Worm (Caenorhabditis elegans): ENCODE data around the gene lsm-5.

Gene lsm-5

DNA sequence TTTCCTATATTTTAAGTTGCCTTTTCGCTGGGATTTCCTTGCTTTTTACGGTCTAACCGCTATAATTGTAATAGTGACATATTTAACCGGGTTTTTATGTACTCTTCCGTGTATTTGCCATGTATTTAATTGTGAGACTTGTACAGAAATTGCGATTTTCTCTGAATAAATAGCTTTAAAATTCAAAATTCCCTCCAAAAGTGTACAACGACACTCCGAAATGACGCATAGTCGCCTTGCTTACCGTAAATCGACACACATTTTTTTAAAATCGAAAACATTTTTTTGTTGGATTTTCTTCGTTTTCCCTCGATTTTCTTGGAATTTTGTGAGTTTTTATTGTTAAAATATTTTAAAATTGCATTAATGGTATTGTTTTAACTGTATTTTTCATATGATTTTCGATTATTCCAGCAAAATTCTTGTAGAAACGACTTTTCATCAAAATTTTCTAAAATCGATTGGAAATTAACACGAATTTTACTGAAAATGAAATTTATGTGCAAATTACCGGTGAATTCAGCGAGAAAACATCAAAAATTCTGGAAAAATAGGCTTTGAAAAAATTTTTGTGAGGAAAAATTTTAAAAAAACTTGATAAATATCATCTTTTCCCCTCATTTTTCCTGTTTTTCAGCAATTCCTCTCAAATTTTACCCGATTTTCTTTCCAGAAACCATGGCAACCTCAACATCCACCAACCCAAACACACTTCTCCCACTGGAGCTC, at the start of gene lsm-5:
Gene lsm-5, plus strand, starts transcription at position 679 of the 729 bp plus-strand sequence.
- TF ChIP-seq skn-1 (tag; optimal IDR thresholded peaks at IDR 0.05) = no peak
- no peak for TF ChIP-seq zag-1 (tag; optimal IDR thresholded peaks at IDR 0.05)
- no peak for TF ChIP-seq elt-3 (tag; optimal IDR thresholded peaks at IDR 0.05)
- TF ChIP-seq nfya-1 (tag; optimal IDR thresholded peaks at IDR 0.05; ENCODE audit: insufficient read depth) = peak; percentile 74
- TF ChIP-seq hmg-11 (tag; optimal IDR thresholded peaks at IDR 0.05) = peak; percentile 31
- TF ChIP-seq nhr-237 (tag; optimal IDR thresholded peaks at IDR 0.05) = no peak
- peak; percentile 60 for TF ChIP-seq nhr-23 (tag; optimal IDR thresholded peaks at IDR 0.05)
- TF ChIP-seq ceh-9 (tag; optimal IDR thresholded peaks at IDR 0.05) = no peak
- TF ChIP-seq pha-4 (tag; optimal IDR thresholded peaks at IDR 0.05) = peak; percentile 81
- TF ChIP-seq unc-62 (GFP tag; optimal IDR thresholded peaks at IDR 0.05) = no peak
- no peak for TF ChIP-seq nhr-77 (tag; optimal IDR thresholded peaks at IDR 0.05)
- TF ChIP-seq nhr-43 (tag; optimal IDR thresholded peaks at IDR 0.05; ENCODE audit: poor library complexity, severe bottlenecking) = no peak
- TF ChIP-seq mdl-1 (tag; optimal IDR thresholded peaks at IDR 0.05) = no peak
- TF ChIP-seq fkh-10 (GFP tag; optimal IDR thresholded peaks at IDR 0.05) = no peak
- peak; percentile 57 for TF ChIP-seq lin-15B (tag; optimal IDR thresholded peaks at IDR 0.05)
- TF ChIP-seq ztf-11 (tag; optimal IDR thresholded peaks at IDR 0.05) = no peak
- peak; percentile 8 for TF ChIP-seq jun-1 (tag; optimal IDR thresholded peaks at IDR 0.05)
- peak; percentile 92 for TF ChIP-seq ama-1 (optimal IDR thresholded peaks at IDR 0.05)
- no peak for TF ChIP-seq snpc-4 (tag; optimal IDR thresholded peaks at IDR 0.05)
- TF ChIP-seq lin-39 (tag; optimal IDR thresholded peaks at IDR 0.05) = peak; percentile 7
- peak; percentile 91 for TF ChIP-seq R02D3.7 (tag; optimal IDR thresholded peaks at IDR 0.05)
- TF ChIP-seq fos-1 (tag; optimal IDR thresholded peaks at IDR 0.05) = no peak
- TF ChIP-seq fkh-2 (tag; optimal IDR thresholded peaks at IDR 0.05) = no peak
- TF ChIP-seq egl-5 (tag; optimal IDR thresholded peaks at IDR 0.05) = peak; percentile 24
- TF ChIP-seq daf-12 (tag; optimal IDR thresholded peaks at IDR 0.05) = no peak
- TF ChIP-seq nhr-11 (tag; optimal IDR thresholded peaks at IDR 0.05) = peak; percentile 16
- no peak for TF ChIP-seq nhr-76 (tag; optimal IDR thresholded peaks at IDR 0.05)
- TF ChIP-seq sea-2 (GFP tag; optimal IDR thresholded peaks at IDR 0.05) = no peak
- no peak for TF ChIP-seq nhr-67 (tag; optimal IDR thresholded peaks at IDR 0.05)
- no peak for TF ChIP-seq ceh-28 (tag; optimal IDR thresholded peaks at IDR 0.05)
- peak; percentile 27 for TF ChIP-seq elt-2 (tag; optimal IDR thresholded peaks at IDR 0.05)
- no peak for TF ChIP-seq tbx-2 (tag; optimal IDR thresholded peaks at IDR 0.05)
- no peak for TF ChIP-seq nhr-28 (tag; optimal IDR thresholded peaks at IDR 0.05)
- TF ChIP-seq pqm-1 (tag; optimal IDR thresholded peaks at IDR 0.05) = peak; percentile 74
- no peak for TF ChIP-seq ZK546.5 (tag; optimal IDR thresholded peaks at IDR 0.05)
- no peak for TF ChIP-seq elt-1 (tag; optimal IDR thresholded peaks at IDR 0.05)
- TF ChIP-seq unc-39 (tag; optimal IDR thresholded peaks at IDR 0.05) = no peak
- TF ChIP-seq lsy-12 (tag; optimal IDR thresholded peaks at IDR 0.05) = no peak
- no peak for TF ChIP-seq ceh-16 (tag; optimal IDR thresholded peaks at IDR 0.05)
- TF ChIP-seq egl-27 (tag; optimal IDR thresholded peaks at IDR 0.05) = no peak
- TF ChIP-seq eor-1 (tag; optimal IDR thresholded peaks at IDR 0.05) = no peak
- no peak for TF ChIP-seq ztf-4 (tag; optimal IDR thresholded peaks at IDR 0.05)
- TF ChIP-seq ceh-82 (tag; optimal IDR thresholded peaks at IDR 0.05) = no peak
- no peak for TF ChIP-seq mml-1 (tag; optimal IDR thresholded peaks at IDR 0.05)
- TF ChIP-seq nhr-12 (tag; optimal IDR thresholded peaks at IDR 0.05) = no peak
- no peak for TF ChIP-seq nhr-25 (tag; optimal IDR thresholded peaks at IDR 0.05)
- TF ChIP-seq aly-2 (tag; optimal IDR thresholded peaks at IDR 0.05) = no peak
